Worm (Caenorhabditis elegans) whole organism, L1 larva: ENCODE measurements around the gene alg-1.

Experiments used
- F16B12.6 ChIP-seq: fragments of 150-350 bp; optimal IDR thresholded peaks from 2 replicates; lab custom pipeline; 2014; ENCODE audit warnings: missing biosample characterization, missing genetic modification characterization
- aha-1 ChIP-seq: fragments of 150-350 bp; optimal IDR thresholded peaks from 2 replicates; lab custom pipeline; 2014; ENCODE audit warnings: missing biosample characterization, missing genetic modification characterization
- ama-1 ChIP-seq: fragments of 150-350 bp; optimal IDR thresholded peaks from 2 replicates; lab custom pipeline; 2014
- blmp-1 ChIP-seq: fragments of 150-350 bp; optimal IDR thresholded peaks from 2 replicates; lab custom pipeline; 2014; ENCODE audit warnings: missing biosample characterization, missing genetic modification characterization
- ceh-63 ChIP-seq: fragments of 200-800 bp; sonication (Bioruptor generic); optimal IDR thresholded peaks from 2 replicates; lab custom pipeline; 2018; ENCODE audit warnings: mild to moderate bottlenecking, missing genetic modification characterization, missing compliant biosample characterization
- ceh-8 ChIP-seq: fragments of 200-800 bp; sonication (Bioruptor generic); optimal IDR thresholded peaks from 2 replicates; lab custom pipeline; 2018; ENCODE audit warnings: mild to moderate bottlenecking, missing genetic modification characterization, moderate library complexity, missing compliant biosample characterization
- ceh-82 ChIP-seq, 3 experiments: fragments of 150-350 bp in 1 of 3; sonication (generic microtip) in 2 of 3; optimal IDR thresholded peaks; 2 replicates each; lab custom pipeline; 2014 to 2017; ENCODE audit warnings: missing biosample characterization in 3 of 3, missing genetic modification characterization in 3 of 3
- ceh-88 ChIP-seq: fragments of 200-800 bp; sonication (Bioruptor generic); IDR thresholded peaks from 2 replicates; pipeline ENCODE4 v1.3.6; 2022; ENCODE audit warnings: missing genetic modification characterization, missing compliant biosample characterization
- ceh-90 ChIP-seq: sonication (generic microtip); optimal IDR thresholded peaks from 2 replicates; lab custom pipeline; 2016; ENCODE audit warnings: missing genetic modification characterization, missing compliant biosample characterization
- dsc-1 ChIP-seq: sonication (generic microtip); optimal IDR thresholded peaks from 2 replicates; lab custom pipeline; 2016; ENCODE audit warnings: mild to moderate bottlenecking, missing genetic modification characterization, missing compliant biosample characterization
- egl-13 ChIP-seq: sonication (generic microtip); optimal IDR thresholded peaks from 2 replicates; lab custom pipeline; 2016; ENCODE audit warnings: missing genotype, missing genetic modification reagents, missing genetic modification characterization, missing compliant biosample characterization
- egl-27 ChIP-seq, 2 experiments: fragments of 150-350 bp in 1 of 2; sonication (generic microtip); optimal IDR thresholded peaks; 3 replicates each; lab custom pipeline; 2017 to 2018; ENCODE audit warnings: missing biosample characterization in 2 of 2, missing genetic modification characterization in 2 of 2, missing genetic modification reagents in 2 of 2
- elt-2 ChIP-seq: sonication (generic microtip); optimal IDR thresholded peaks from 2 replicates; lab custom pipeline; 2016; ENCODE audit warnings: missing genetic modification characterization, mild to moderate bottlenecking, inconsistent platforms, missing compliant biosample characterization, missing genetic modification reagents
- elt-3 ChIP-seq, 6 experiments: fragments of 150-350 bp in 1 of 6; sonication (generic microtip); optimal IDR thresholded peaks; 2 replicates each; lab custom pipeline; 2017 to 2018; ENCODE audit warnings: missing biosample characterization in 6 of 6, missing genetic modification characterization in 6 of 6, inconsistent platforms in 1 of 6
- fkh-4 ChIP-seq: sonication (generic microtip); optimal IDR thresholded peaks from 2 replicates; lab custom pipeline; 2016; ENCODE audit warnings: missing compliant biosample characterization, missing genetic modification characterization, borderline replicate concordance
- fos-1 ChIP-seq: fragments of 150-350 bp; optimal IDR thresholded peaks from 2 replicates; lab custom pipeline; 2014; ENCODE audit warnings: missing biosample characterization, missing genetic modification characterization
- hlh-17 ChIP-seq: fragments of 200-800 bp; sonication (Bioruptor generic); optimal IDR thresholded peaks from 2 replicates; lab custom pipeline; 2018; ENCODE audit warnings: missing genetic modification characterization, mild to moderate bottlenecking, missing compliant biosample characterization, moderate library complexity, borderline replicate concordance
- hpl-2 ChIP-seq: fragments of 150-350 bp; optimal IDR thresholded peaks from 2 replicates; lab custom pipeline; 2014; ENCODE audit warnings: missing biosample characterization, missing genetic modification reagents, missing genetic modification characterization
- irx-1 ChIP-seq: sonication (generic microtip); optimal IDR thresholded peaks from 2 replicates; lab custom pipeline; 2016; ENCODE audit warnings: missing genetic modification characterization, missing compliant biosample characterization
- lin-14 ChIP-seq: fragments of 200-800 bp; sonication (Bioruptor generic); optimal IDR thresholded peaks from 2 replicates; lab custom pipeline; 2018; ENCODE audit warnings: mild to moderate bottlenecking, missing genetic modification characterization, moderate library complexity, missing compliant biosample characterization
- lin-35 ChIP-seq, 2 experiments: fragments of 150-350 bp; optimal IDR thresholded peaks; 2 replicates each; lab custom pipeline; 2014; ENCODE audit warnings: missing biosample characterization in 2 of 2, missing genetic modification characterization in 2 of 2, missing genetic modification reagents in 2 of 2
- lsy-2 ChIP-seq, 2 experiments: fragments of 150-350 bp; optimal IDR thresholded peaks; 2 replicates each; lab custom pipeline; 2014; ENCODE audit warnings: missing biosample characterization in 2 of 2, missing genetic modification characterization in 2 of 2
- mab-9 ChIP-seq: fragments of 200-800 bp; sonication (Bioruptor generic); IDR thresholded peaks from 2 replicates; pipeline ENCODE4 v1.3.6; 2022; ENCODE audit warnings: missing genetic modification reagents, missing genetic modification characterization, missing compliant biosample characterization
- mdl-1 ChIP-seq, 2 experiments: fragments of 150-350 bp; optimal IDR thresholded peaks; 2 replicates each; lab custom pipeline; 2014 to 2017; ENCODE audit warnings: missing biosample characterization in 2 of 2, missing genetic modification characterization in 2 of 2, inconsistent platforms in 1 of 2
- nhr-11 ChIP-seq: fragments of 150-350 bp; optimal IDR thresholded peaks from 2 replicates; lab custom pipeline; 2014; ENCODE audit warnings: missing biosample characterization, missing genetic modification characterization
- nhr-20 ChIP-seq: sonication (generic microtip); optimal IDR thresholded peaks from 2 replicates; lab custom pipeline; 2016; ENCODE audit warnings: mild to moderate bottlenecking, missing genetic modification characterization, missing compliant biosample characterization
- nhr-237 ChIP-seq: fragments of 150-350 bp; optimal IDR thresholded peaks from 2 replicates; lab custom pipeline; 2014; ENCODE audit warnings: missing biosample characterization, missing genetic modification characterization
- nhr-28 ChIP-seq: fragments of 150-350 bp; optimal IDR thresholded peaks from 2 replicates; lab custom pipeline; 2014; ENCODE audit warnings: missing biosample characterization, missing genetic modification characterization
- nhr-47 ChIP-seq: sonication (generic microtip); optimal IDR thresholded peaks from 2 replicates; lab custom pipeline; 2016; ENCODE audit warnings: mild to moderate bottlenecking, missing genetic modification characterization, moderate library complexity, missing compliant biosample characterization
- nhr-71 ChIP-seq: sonication (generic microtip); optimal IDR thresholded peaks from 2 replicates; lab custom pipeline; 2016; ENCODE audit warnings: mild to moderate bottlenecking, missing genetic modification characterization, moderate library complexity, missing compliant biosample characterization
- nhr-77 ChIP-seq: fragments of 150-350 bp; optimal IDR thresholded peaks from 2 replicates; lab custom pipeline; 2014; ENCODE audit warnings: missing biosample characterization, missing genetic modification characterization
- nhr-85 ChIP-seq: sonication (generic microtip); peaks from one replicate; lab custom pipeline; 2016; ENCODE audit warnings: missing genetic modification characterization, inconsistent platforms, missing compliant biosample characterization
- pqm-1 ChIP-seq: sonication (generic microtip); optimal IDR thresholded peaks from 3 replicates; lab custom pipeline; 2017; ENCODE audit warnings: missing biosample characterization, missing genetic modification characterization
- rnt-1 ChIP-seq: sonication (generic microtip); optimal IDR thresholded peaks from 2 replicates; lab custom pipeline; 2016; ENCODE audit warnings: mild to moderate bottlenecking, missing genetic modification characterization, moderate library complexity, missing compliant biosample characterization
- snpc-4 ChIP-seq: fragments of 150-350 bp; optimal IDR thresholded peaks from 2 replicates; lab custom pipeline; 2014; ENCODE audit warnings: missing biosample characterization, missing genetic modification characterization
- snu-23 ChIP-seq: sonication (generic microtip); optimal IDR thresholded peaks from 2 replicates; lab custom pipeline; 2016; ENCODE audit warnings: missing genetic modification characterization, missing compliant biosample characterization
- sox-4 ChIP-seq: sonication (generic microtip); optimal IDR thresholded peaks from 2 replicates; lab custom pipeline; 2016; ENCODE audit warnings: missing genetic modification characterization, missing compliant biosample characterization
- sptf-1 ChIP-seq: fragments of 150-350 bp; optimal IDR thresholded peaks from 2 replicates; lab custom pipeline; 2014; ENCODE audit warnings: missing biosample characterization, missing genetic modification characterization
- swsn-7 ChIP-seq: sonication (generic microtip); optimal IDR thresholded peaks from 2 replicates; lab custom pipeline; 2016; ENCODE audit warnings: missing genetic modification characterization, missing compliant biosample characterization
- tbx-2 ChIP-seq: sonication (generic microtip); optimal IDR thresholded peaks from 2 replicates; lab custom pipeline; 2016; ENCODE audit warnings: missing genetic modification characterization, missing compliant biosample characterization
- ztf-11 ChIP-seq, 2 experiments: sonication (generic microtip); optimal IDR thresholded peaks; 2 replicates each; lab custom pipeline; 2016 to 2017; ENCODE audit warnings: missing genetic modification characterization in 2 of 2, missing biosample characterization in 1 of 2, missing compliant biosample characterization in 1 of 2

The alg-1 gene

ce11 chrX:13937910-13938309 is 11.0 kb upstream of the alg-1 start (continued):
- TF ChIP-seq ceh-82 (tag; optimal IDR thresholded peaks at IDR 0.05; lab: Kevin White, UChicago), result no peak
- no peak for TF ChIP-seq fkh-4 (tag; lab: Kevin White, UChicago)
- TF ChIP-seq hpl-2, result no peak
- TF ChIP-seq ceh-8 (GFP tag; lab: Kevin White, UChicago), result no peak
- peak in 1 of 2 experiments; percentile 56 for TF ChIP-seq lsy-2 (tag; optimal IDR thresholded peaks at IDR 0.05; lab: Kevin White, UChicago)
- TF ChIP-seq nhr-77 (tag; lab: Kevin White, UChicago), result no peak
- no peak for TF ChIP-seq nhr-28 (tag; lab: Kevin White, UChicago)
- TF ChIP-seq dsc-1 (tag; lab: Kevin White, UChicago), result no peak
- TF ChIP-seq nhr-47 (tag; lab: Kevin White, UChicago), result no peak
- TF ChIP-seq mdl-1 (tag; optimal IDR thresholded peaks at IDR 0.05; lab: Kevin White, UChicago), result no peak
- no peak for TF ChIP-seq nhr-237 (tag; lab: Kevin White, UChicago)
- peak; percentile 12 for TF ChIP-seq snu-23 (GFP tag; lab: Kevin White, UChicago)
- no peak for TF ChIP-seq swsn-7 (tag; lab: Kevin White, UChicago)
- no peak for TF ChIP-seq pqm-1 (tag; lab: Kevin White, UChicago)
- no peak for TF ChIP-seq sptf-1 (tag; lab: Kevin White, UChicago)
- no peak for TF ChIP-seq mab-9 (GFP tag; lab: Robert Waterston, UW)
- no peak for TF ChIP-seq elt-2
- no peak for TF ChIP-seq tbx-2 (tag; lab: Kevin White, UChicago)
- no peak for TF ChIP-seq ceh-90 (tag; lab: Kevin White, UChicago)
- TF ChIP-seq ceh-88 (GFP tag; lab: Robert Waterston, UW), result no peak
- no peak for TF ChIP-seq ama-1 (lab: Kevin White, UChicago)
- no peak for TF ChIP-seq irx-1
- TF ChIP-seq egl-27 (tag; optimal IDR thresholded peaks at IDR 0.05; lab: Kevin White, UChicago), result no peak
- no peak for TF ChIP-seq sox-4 (tag; lab: Kevin White, UChicago)
- TF ChIP-seq egl-13 (tag; lab: Kevin White, UChicago), result no peak
- TF ChIP-seq ceh-63 (GFP tag; lab: Kevin White, UChicago), result no peak
- no peak for TF ChIP-seq hlh-17 (GFP tag; lab: Kevin White, UChicago)
- no peak for TF ChIP-seq rnt-1 (tag; lab: Kevin White, UChicago)
- TF ChIP-seq aha-1 (tag; lab: Kevin White, UChicago), result no peak
- no peak for TF ChIP-seq ztf-11 (tag; optimal IDR thresholded peaks at IDR 0.05; lab: Kevin White, UChicago)

- TF ChIP-seq nhr-85 (tag; lab: Kevin White, UChicago), result peak; percentile 81
- no peak for TF ChIP-seq nhr-77 (tag; lab: Kevin White, UChicago)
- TF ChIP-seq ceh-8 (GFP tag; lab: Kevin White, UChicago), result no peak
- peak in 5 of 6 experiments; percentile 53 to 91 (median 80) for TF ChIP-seq elt-3 (tag; optimal IDR thresholded peaks at IDR 0.05; lab: Kevin White, UChicago)
- TF ChIP-seq lin-14 (GFP tag; lab: Kevin White, UChicago), result peak; percentile 19
- no peak for TF ChIP-seq nhr-11 (tag; lab: Kevin White, UChicago)
- peak; percentile 47 for TF ChIP-seq nhr-71 (tag; lab: Kevin White, UChicago)
- TF ChIP-seq irx-1, result peak; percentile 3
- TF ChIP-seq lsy-2 (tag; optimal IDR thresholded peaks at IDR 0.05; lab: Kevin White, UChicago), result peak in 1 of 2 experiments; percentile 22
- TF ChIP-seq blmp-1, result peak; percentile 56
- TF ChIP-seq F16B12.6 (tag; lab: Kevin White, UChicago), result no peak
- TF ChIP-seq lin-35 (GFP tag; optimal IDR thresholded peaks at IDR 0.05; lab: Kevin White, UChicago), result peak in 1 of 2 experiments; percentile 28
- TF ChIP-seq fos-1, result no peak
- no peak for TF ChIP-seq snpc-4 (tag; lab: Kevin White, UChicago)
- peak; percentile 33 for TF ChIP-seq snu-23 (GFP tag; lab: Kevin White, UChicago)
- TF ChIP-seq nhr-20 (tag; lab: Kevin White, UChicago), result peak; percentile 38
These were observed 9.5 kb upstream of the alg-1 start for ce11 chrX:13939388-13939787.
